Fruit fly (Drosophila melanogaster) whole organism, wandering third instar larva: ENCODE measurements around the gene MP1.

Experiments
- Myc ChIP-seq: fragments of >200 bp; optimal IDR thresholded peaks from 2 replicates; lab custom pipeline; 2017
- OdsH ChIP-seq: fragments of 200-800 bp; sonication (Bioruptor generic); optimal IDR thresholded peaks from 2 replicates; lab custom pipeline; 2016; ENCODE audit warnings: missing biosample characterization, mild to moderate bottlenecking, missing genetic modification characterization
- Vsx2 ChIP-seq: fragments of 200-300, 225-300 bp; sonication (Bioruptor generic); optimal IDR thresholded peaks from 2 replicates; lab custom pipeline; 2018; ENCODE audit warnings: missing biosample characterization, missing genetic modification characterization; ENCODE audit not compliant: partially characterized antibody
- brk ChIP-seq: fragments of 200-800 bp; sonication (Bioruptor generic); optimal IDR thresholded peaks from 2 replicates; lab custom pipeline; 2016; ENCODE audit warnings: missing biosample characterization, mild to moderate bottlenecking, missing genetic modification characterization
- dmrt93B ChIP-seq: fragments of 200-800 bp; sonication (Bioruptor generic); optimal IDR thresholded peaks from 2 replicates; lab custom pipeline; 2018; ENCODE audit warnings: missing biosample characterization, mild to moderate bottlenecking, missing genetic modification characterization
- dsf ChIP-seq: sonication (Bioruptor generic); optimal IDR thresholded peaks from 2 replicates; lab custom pipeline; 2016; ENCODE audit warnings: missing biosample characterization, missing genetic modification characterization, borderline replicate concordance
- foxo ChIP-seq, 2 experiments: fragments of 200-800 bp; sonication (Bioruptor generic); optimal IDR thresholded peaks; 2 replicates in 1 of 2; 3 replicates in 1 of 2; lab custom pipeline; 2016 to 2017; ENCODE audit warnings: missing biosample characterization in 2 of 2, missing genetic modification characterization in 2 of 2
- fru ChIP-seq: fragments of 200-800 bp; sonication (Bioruptor generic); optimal IDR thresholded peaks from 3 replicates; lab custom pipeline; 2016; ENCODE audit warnings: missing biosample characterization, mild to moderate bottlenecking, missing genetic modification characterization
- h ChIP-seq: fragments of 200-800 bp; sonication (Bioruptor generic); optimal IDR thresholded peaks from 3 replicates; lab custom pipeline; 2016; ENCODE audit warnings: missing biosample characterization, mild to moderate bottlenecking, missing genetic modification characterization
- lola ChIP-seq: fragments of >200 bp; optimal IDR thresholded peaks from 2 replicates; lab custom pipeline; 2017; ENCODE audit warnings: missing biosample characterization, missing genetic modification characterization
- psq ChIP-seq: fragments of 200-800 bp; sonication (Bioruptor generic); optimal IDR thresholded peaks from 3 replicates; lab custom pipeline; 2017; ENCODE audit warnings: missing biosample characterization, mild to moderate bottlenecking, missing genetic modification characterization, moderate library complexity
- rgr ChIP-seq: fragments of 200-800 bp; sonication (Bioruptor generic); optimal IDR thresholded peaks from 3 replicates; lab custom pipeline; 2016; ENCODE audit warnings: missing biosample characterization, mild to moderate bottlenecking, missing genetic modification characterization
- sage ChIP-seq: fragments of 200-800 bp; sonication (Bioruptor generic); optimal IDR thresholded peaks from 2 replicates; lab custom pipeline; 2016; ENCODE audit warnings: missing biosample characterization, mild to moderate bottlenecking, missing genetic modification characterization

DNA sequence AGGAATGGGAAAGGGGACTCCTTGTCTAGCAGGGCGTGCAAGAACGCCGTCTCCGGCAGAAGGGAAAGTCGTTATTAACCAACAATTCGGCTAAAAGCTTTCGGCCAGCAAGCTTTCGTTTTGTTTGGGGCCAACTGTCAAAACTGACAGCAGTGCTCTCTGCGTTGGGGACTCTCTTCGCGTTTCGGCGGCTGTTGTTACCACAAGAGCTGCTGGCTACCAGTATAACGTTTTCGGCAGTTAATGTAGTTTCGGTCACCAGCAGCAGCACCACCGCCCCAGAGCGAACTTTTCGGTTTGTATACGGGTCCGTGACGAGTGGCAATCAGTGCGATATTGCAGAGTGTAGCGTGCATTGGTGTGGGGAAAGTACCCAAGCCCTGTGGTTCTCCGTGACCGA, 27.6 kb upstream of the MP1 start, which contains the start of gene cpx:
- TF ChIP-seq psq = no peak
- no peak for TF ChIP-seq fru (GFP tag; lab: Kevin White, UChicago)
- no peak for TF ChIP-seq dmrt93B (GFP tag; lab: Kevin White, UChicago)
- no peak for TF ChIP-seq dsf
- TF ChIP-seq Myc (lab: Kevin White, UChicago) = no peak
- no peak for TF ChIP-seq h (GFP tag; lab: Kevin White, UChicago)
- no peak for TF ChIP-seq lola (GFP tag; lab: Kevin White, UChicago)
- TF ChIP-seq sage (GFP tag; lab: Kevin White, UChicago) = no peak
- TF ChIP-seq rgr (GFP tag; lab: Kevin White, UChicago) = no peak
- no peak for TF ChIP-seq Vsx2 (GFP tag; lab: Kevin White, UChicago)
- TF ChIP-seq brk (GFP tag; lab: Kevin White, UChicago) = no peak
- no peak for TF ChIP-seq OdsH (GFP tag; lab: Kevin White, UChicago)
- no peak for TF ChIP-seq foxo (GFP tag; optimal IDR thresholded peaks at IDR 0.05; lab: Kevin White, UChicago)
